Fruit fly (Drosophila melanogaster): ENCODE results near the gene CG11560.

DNA sequence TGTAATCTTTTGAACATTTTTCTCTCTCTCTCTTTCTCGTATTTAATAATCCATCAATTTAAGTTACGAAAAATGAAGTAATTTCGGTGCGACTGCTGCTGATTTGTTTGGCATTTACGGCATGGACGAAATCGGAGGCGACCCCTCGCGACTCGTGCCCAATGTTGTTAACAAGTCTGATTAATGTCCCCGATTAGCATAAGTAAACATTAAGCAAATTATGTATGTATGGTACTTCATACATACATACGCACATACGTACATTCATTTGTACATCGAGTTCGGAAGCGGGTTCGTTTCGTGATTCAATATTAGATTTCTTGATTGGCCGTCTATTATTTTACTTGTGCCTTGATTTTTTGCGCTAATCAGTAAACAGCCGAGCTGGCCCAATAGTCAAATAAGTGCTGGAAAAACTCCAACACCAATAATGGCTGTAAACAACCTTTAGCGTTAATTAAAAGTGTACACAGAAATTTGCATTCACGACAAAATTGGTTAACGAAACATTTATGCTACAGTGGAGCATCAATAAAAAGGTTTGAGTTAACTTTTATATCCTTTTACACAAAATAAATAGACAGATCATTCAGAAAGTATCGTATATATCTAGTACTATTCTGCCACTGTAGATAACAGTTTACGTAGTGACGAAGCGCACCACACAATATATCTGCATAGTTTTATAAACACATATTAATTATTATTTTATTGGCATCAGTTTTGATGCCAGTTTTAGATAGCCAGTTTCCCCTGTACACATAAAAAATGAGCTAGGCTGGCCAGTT, 28.7 kb upstream of the CG11560 start:
- TF ChIP-seq insv (optimal IDR thresholded peaks at IDR 0.05) (no peak), h (optimal IDR thresholded peaks at IDR 0.05) (no peak), psq (optimal IDR thresholded peaks at IDR 0.05) (no peak)

All from Kc167 (cell line).